Worm (Caenorhabditis elegans) whole organism, midembryonic: ENCODE results near the gene bus-4.

ENCODE experiments used
- T22C8.4 ChIP-seq: fragments of 200-800 bp; sonication (Bioruptor generic); IDR thresholded peaks from 2 replicates; pipeline ENCODE4 v1.3.6; 2022; ENCODE audit warnings: missing genetic modification characterization, missing compliant biosample characterization
- cog-1 ChIP-seq: sonication (generic microtip); optimal IDR thresholded peaks from 2 replicates; lab custom pipeline; 2016; ENCODE audit warnings: missing genetic modification characterization, missing compliant biosample characterization
- flt-1 ChIP-seq: fragments of 200-800 bp; sonication (Bioruptor generic); IDR thresholded peaks from 2 replicates; pipeline ENCODE4 v1.3.6; 2022; ENCODE audit warnings: missing genetic modification characterization, missing compliant biosample characterization
- klf-2 ChIP-seq: fragments of 200-800 bp; sonication (Bioruptor generic); conservative IDR thresholded peaks from 2 replicates; pipeline ENCODE4 v1.3.6; 2022; ENCODE audit warnings: missing genetic modification reagents, missing genetic modification characterization, missing compliant biosample characterization
- ref-1 ChIP-seq: fragments of 200-800 bp; sonication (Bioruptor generic); conservative IDR thresholded peaks from 2 replicates; pipeline ENCODE4 v1.3.6; 2022; ENCODE audit warnings: missing genetic modification reagents, missing genetic modification characterization, missing compliant biosample characterization
- tab-1 ChIP-seq: fragments of 200-800 bp; sonication (Bioruptor generic); IDR thresholded peaks from 2 replicates; pipeline ENCODE4 v1.3.6; 2022; ENCODE audit warnings: missing genetic modification characterization, missing compliant biosample characterization
- ztf-23 ChIP-seq: fragments of 200-800 bp; sonication (Bioruptor generic); IDR thresholded peaks from 2 replicates; pipeline ENCODE4 v1.3.6; 2022; ENCODE audit warnings: missing genetic modification reagents, missing genetic modification characterization, missing compliant biosample characterization
- ztf-29 ChIP-seq: fragments of 200-800 bp; sonication (Bioruptor generic); IDR thresholded peaks from 2 replicates; pipeline ENCODE4 v1.3.6; 2022; ENCODE audit warnings: missing genetic modification reagents, missing genetic modification characterization, missing compliant biosample characterization

DNA sequence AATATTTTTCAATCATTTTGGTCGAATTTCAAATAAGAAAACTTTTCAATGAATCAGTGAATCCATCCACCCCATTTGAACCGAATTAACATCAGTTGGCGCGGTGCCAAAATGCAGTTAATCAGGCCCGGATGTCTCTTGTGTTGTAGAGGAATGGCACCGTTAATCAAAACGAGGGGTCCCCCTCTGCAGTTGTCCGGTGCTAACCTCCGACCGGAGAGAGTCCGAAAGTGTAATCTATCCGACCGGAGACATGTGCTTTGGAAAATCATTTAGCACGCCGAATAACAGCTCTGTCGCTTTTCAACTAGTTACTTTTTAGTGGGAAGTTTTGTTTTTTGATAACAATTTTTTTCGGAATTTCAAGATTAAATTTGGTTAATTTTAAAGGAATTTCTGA lies 42.8 kb upstream of the bus-4 start:
- TF ChIP-seq ztf-23 (GFP tag; lab: Robert Waterston, UW) (no peak), klf-2 (GFP tag; lab: Robert Waterston, UW) (no peak), cog-1 (tag; lab: Kevin White, UChicago) (no peak), flt-1 (no peak), tab-1 (GFP tag; lab: Robert Waterston, UW) (no peak), T22C8.4 (no peak), ref-1 (GFP tag; lab: Robert Waterston, UW) (no peak), ztf-29 (GFP tag; lab: Robert Waterston, UW) (no peak)
